Fruit fly (Drosophila melanogaster) whole organism, wandering third instar larva: ENCODE results near the gene CG13623.

ENCODE experiments used
- CG32264 ChIP-seq: fragments of 200-800 bp; sonication (Bioruptor generic); optimal IDR thresholded peaks from 2 replicates; lab custom pipeline; 2016; ENCODE audit warnings: missing biosample characterization, missing genetic modification characterization
- CG9705 ChIP-seq: fragments of 200-800 bp; sonication (Bioruptor generic); optimal IDR thresholded peaks from 2 replicates; lab custom pipeline; 2018; ENCODE audit warnings: missing biosample characterization, mild to moderate bottlenecking, missing genetic modification characterization
- CrebA ChIP-seq: fragments of 200-800 bp; sonication (Bioruptor generic); optimal IDR thresholded peaks from 2 replicates; lab custom pipeline; 2016; ENCODE audit warnings: missing biosample characterization, mild to moderate bottlenecking, missing genetic modification characterization, borderline replicate concordance
- Dfd ChIP-seq: fragments of >200 bp; optimal IDR thresholded peaks from 2 replicates; lab custom pipeline; 2017; ENCODE audit warnings: missing biosample characterization, missing genetic modification characterization
- Dif ChIP-seq: fragments of 200-275, 200-300 bp; sonication (Bioruptor generic); optimal IDR thresholded peaks from 2 replicates; lab custom pipeline; 2018; ENCODE audit warnings: missing biosample characterization, missing genetic modification characterization; ENCODE audit not compliant: partially characterized antibody
- GATAd ChIP-seq: sonication (Bioruptor generic); optimal IDR thresholded peaks from 2 replicates; lab custom pipeline; 2016; ENCODE audit warnings: missing biosample characterization, missing genetic modification characterization
- HLH106 ChIP-seq: fragments of 200-800 bp; optimal IDR thresholded peaks from 3 replicates; lab custom pipeline; 2019; ENCODE audit warnings: missing biosample characterization, mild to moderate bottlenecking, missing genetic modification characterization, moderate library complexity
- Hnf4 ChIP-seq: fragments of 200-800 bp; sonication (Bioruptor generic); optimal IDR thresholded peaks from 2 replicates; lab custom pipeline; 2016; ENCODE audit warnings: missing biosample characterization, mild to moderate bottlenecking, missing genetic modification characterization
- Jra ChIP-seq: sonication (Bioruptor generic); optimal IDR thresholded peaks from 2 replicates; lab custom pipeline; 2016; ENCODE audit warnings: missing biosample characterization, missing genetic modification characterization
- Mio ChIP-seq: sonication (Bioruptor generic); optimal IDR thresholded peaks from 2 replicates; lab custom pipeline; 2016; ENCODE audit warnings: missing biosample characterization, missing genetic modification characterization
- Myc ChIP-seq: fragments of >200 bp; optimal IDR thresholded peaks from 2 replicates; lab custom pipeline; 2017
- OdsH ChIP-seq: fragments of 200-800 bp; sonication (Bioruptor generic); optimal IDR thresholded peaks from 2 replicates; lab custom pipeline; 2016; ENCODE audit warnings: missing biosample characterization, mild to moderate bottlenecking, missing genetic modification characterization
- Rel ChIP-seq, 2 experiments: fragments of 200-800 bp; sonication (Bioruptor generic) in 1 of 2; optimal IDR thresholded peaks; 2 replicates in 1 of 2; 3 replicates in 1 of 2; lab custom pipeline; 2016 to 2019; ENCODE audit warnings: mild to moderate bottlenecking in 2 of 2, missing biosample characterization in 2 of 2, missing genetic modification characterization in 2 of 2, moderate library complexity in 1 of 2
- Sp1 ChIP-seq: fragments of 200-800 bp; sonication (Bioruptor generic); optimal IDR thresholded peaks from 3 replicates; lab custom pipeline; 2019; ENCODE audit warnings: missing biosample characterization, mild to moderate bottlenecking, missing genetic modification characterization, moderate library complexity
- Vsx2 ChIP-seq: fragments of 200-300, 225-300 bp; sonication (Bioruptor generic); optimal IDR thresholded peaks from 2 replicates; lab custom pipeline; 2018; ENCODE audit warnings: missing biosample characterization, missing genetic modification characterization; ENCODE audit not compliant: partially characterized antibody
- br ChIP-seq: fragments of 200-800 bp; sonication (Bioruptor generic); optimal IDR thresholded peaks from 2 replicates; lab custom pipeline; 2016; ENCODE audit warnings: missing biosample characterization, missing genetic modification characterization
- brk ChIP-seq: fragments of 200-800 bp; sonication (Bioruptor generic); optimal IDR thresholded peaks from 2 replicates; lab custom pipeline; 2016; ENCODE audit warnings: missing biosample characterization, mild to moderate bottlenecking, missing genetic modification characterization
- dl ChIP-seq, 2 experiments: fragments of 175-275, 200-275 bp in 1 of 2; fragments of 200-275 bp in 1 of 2; sonication (Bioruptor generic); optimal IDR thresholded peaks; lab custom pipeline; 2018; ENCODE audit warnings: mild to moderate bottlenecking in 2 of 2, missing biosample characterization in 2 of 2, missing genetic modification characterization in 2 of 2, moderate library complexity in 2 of 2; ENCODE audit not compliant: partially characterized antibody in 2 of 2, insufficient read depth in 1 of 2
- dmrt93B ChIP-seq: fragments of 200-800 bp; sonication (Bioruptor generic); optimal IDR thresholded peaks from 2 replicates; lab custom pipeline; 2018; ENCODE audit warnings: missing biosample characterization, mild to moderate bottlenecking, missing genetic modification characterization
- dsf ChIP-seq: sonication (Bioruptor generic); optimal IDR thresholded peaks from 2 replicates; lab custom pipeline; 2016; ENCODE audit warnings: missing biosample characterization, missing genetic modification characterization, borderline replicate concordance
- ey ChIP-seq: fragments of 200-800 bp; sonication (Bioruptor generic); optimal IDR thresholded peaks from 2 replicates; lab custom pipeline; 2016; ENCODE audit warnings: missing biosample characterization, missing genetic modification characterization
- foxo ChIP-seq, 2 experiments: fragments of 200-800 bp; sonication (Bioruptor generic); optimal IDR thresholded peaks; 2 replicates in 1 of 2; 3 replicates in 1 of 2; lab custom pipeline; 2016 to 2017; ENCODE audit warnings: missing biosample characterization in 2 of 2, missing genetic modification characterization in 2 of 2
- fru ChIP-seq: fragments of 200-800 bp; sonication (Bioruptor generic); optimal IDR thresholded peaks from 3 replicates; lab custom pipeline; 2016; ENCODE audit warnings: missing biosample characterization, mild to moderate bottlenecking, missing genetic modification characterization
- h ChIP-seq: fragments of 200-800 bp; sonication (Bioruptor generic); optimal IDR thresholded peaks from 3 replicates; lab custom pipeline; 2016; ENCODE audit warnings: missing biosample characterization, mild to moderate bottlenecking, missing genetic modification characterization
- jim ChIP-seq: fragments of 175-275, 200-325 bp; sonication (Bioruptor generic); optimal IDR thresholded peaks from 2 replicates; lab custom pipeline; 2016; ENCODE audit warnings: missing biosample characterization, mild to moderate bottlenecking, missing genetic modification characterization
- lola ChIP-seq: fragments of >200 bp; optimal IDR thresholded peaks from 2 replicates; lab custom pipeline; 2017; ENCODE audit warnings: missing biosample characterization, missing genetic modification characterization
- pan ChIP-seq: fragments of >200 bp; optimal IDR thresholded peaks from 2 replicates; lab custom pipeline; 2017
- psq ChIP-seq: fragments of 200-800 bp; sonication (Bioruptor generic); optimal IDR thresholded peaks from 3 replicates; lab custom pipeline; 2017; ENCODE audit warnings: missing biosample characterization, mild to moderate bottlenecking, missing genetic modification characterization, moderate library complexity
- rgr ChIP-seq: fragments of 200-800 bp; sonication (Bioruptor generic); optimal IDR thresholded peaks from 3 replicates; lab custom pipeline; 2016; ENCODE audit warnings: missing biosample characterization, mild to moderate bottlenecking, missing genetic modification characterization
- sv ChIP-seq: fragments of 200-800 bp; sonication (Bioruptor generic); optimal IDR thresholded peaks from 3 replicates; lab custom pipeline; 2016; ENCODE audit warnings: missing biosample characterization, missing genetic modification characterization
- usp ChIP-seq: fragments of >200 bp; optimal IDR thresholded peaks from 2 replicates; lab custom pipeline; 2017; ENCODE audit warnings: missing biosample characterization, missing genetic modification characterization
- woc ChIP-seq: sonication (Bioruptor generic); optimal IDR thresholded peaks from 2 replicates; lab custom pipeline; 2016; ENCODE audit warnings: missing biosample characterization, mild to moderate bottlenecking, missing genetic modification characterization

Gene CG13623

DNA sequence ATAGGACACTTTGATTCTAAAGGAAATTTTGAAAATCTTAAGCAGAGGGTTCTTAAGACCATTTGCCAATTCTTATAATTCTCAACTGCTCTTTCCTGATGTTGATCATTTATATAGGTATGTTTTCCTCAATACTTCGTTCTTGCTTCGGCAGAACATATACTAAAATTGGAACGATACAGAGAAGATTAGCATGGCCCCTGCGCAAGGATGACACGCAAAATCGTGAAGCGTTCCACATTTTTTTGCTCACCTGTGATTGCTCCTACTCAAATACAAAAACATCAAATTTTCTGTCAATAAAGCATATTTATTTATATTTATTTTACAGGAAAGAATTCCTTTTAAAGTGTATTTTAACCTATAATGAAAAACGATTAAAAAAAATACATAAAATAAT is 26.2 kb upstream of the CG13623 start:
- TF ChIP-seq brk (GFP tag; lab: Kevin White, UChicago), result no peak
- TF ChIP-seq usp (GFP tag; lab: Kevin White, UChicago), result no peak
- TF ChIP-seq woc (GFP tag; lab: Kevin White, UChicago), result no peak
- no peak for TF ChIP-seq ey (GFP tag; lab: Kevin White, UChicago)
- no peak for TF ChIP-seq Mio (GFP tag; lab: Kevin White, UChicago)

DNA sequence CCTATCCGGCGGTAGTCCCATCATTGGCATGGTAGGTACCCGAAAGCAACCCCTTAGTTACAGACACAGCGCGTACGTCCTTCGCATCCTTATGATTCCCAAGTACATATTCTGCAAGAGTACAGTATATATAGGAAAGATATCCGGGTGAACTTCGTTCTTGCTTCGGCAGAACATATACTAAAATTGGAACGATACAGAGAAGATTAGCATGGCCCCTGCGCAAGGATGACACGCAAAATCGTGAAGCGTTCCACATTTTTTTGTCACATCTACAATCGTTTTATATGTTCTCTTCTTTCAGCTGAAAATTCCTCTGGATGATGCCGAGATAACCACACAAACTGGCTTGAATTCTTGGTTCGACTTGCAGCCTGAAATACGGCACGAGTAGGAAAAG is 25.6 kb upstream of the CG13623 start:
- TF ChIP-seq GATAd (GFP tag; lab: Kevin White, UChicago) (no peak), Vsx2 (no peak), h (GFP tag; lab: Kevin White, UChicago) (no peak), Hnf4 (GFP tag; lab: Kevin White, UChicago) (no peak), woc (GFP tag; lab: Kevin White, UChicago) (no peak), psq (GFP tag; lab: Kevin White, UChicago) (no peak), Sp1 (GFP tag; lab: Kevin White, UChicago) (no peak), pan (no peak), sv (no peak), dsf (no peak), Dfd (GFP tag; lab: Kevin White, UChicago) (no peak), CG32264 (GFP tag; lab: Kevin White, UChicago) (no peak)

DNA sequence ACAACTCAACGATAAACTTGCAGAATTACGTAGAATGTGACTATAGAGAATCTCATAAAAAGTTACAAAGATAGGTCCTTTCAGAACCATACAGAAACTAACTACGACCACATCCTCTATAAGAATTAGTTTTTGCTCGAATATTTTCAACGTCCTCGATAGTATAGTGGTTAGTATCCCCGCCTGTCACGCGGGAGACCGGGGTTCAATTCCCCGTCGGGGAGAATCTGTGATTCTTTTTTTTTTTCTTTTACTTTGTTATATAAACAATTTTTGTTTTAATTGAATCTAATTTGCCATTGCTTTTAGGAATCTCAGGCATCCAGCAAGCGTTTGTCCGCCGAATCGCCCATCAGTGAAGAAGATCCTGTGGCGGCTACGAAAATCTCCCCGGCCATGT is 24.8 kb upstream of the CG13623 start:
- TF ChIP-seq Jra (GFP tag; lab: Kevin White, UChicago) (no peak), Hnf4 (GFP tag; lab: Kevin White, UChicago) (no peak), pan (no peak), CG9705 (GFP tag; lab: Kevin White, UChicago) (no peak), CG32264 (GFP tag; lab: Kevin White, UChicago) (no peak), fru (GFP tag; lab: Kevin White, UChicago) (no peak), OdsH (GFP tag; lab: Kevin White, UChicago) (no peak), Mio (GFP tag; lab: Kevin White, UChicago) (no peak), psq (GFP tag; lab: Kevin White, UChicago) (no peak), HLH106 (tag; lab: Kevin White, UChicago) (no peak), br (GFP tag; lab: Kevin White, UChicago) (no peak), Dif (GFP tag; lab: Kevin White, UChicago) (no peak), jim (GFP tag; lab: Kevin White, UChicago) (no peak), rgr (GFP tag; lab: Kevin White, UChicago) (no peak), lola (GFP tag; lab: Kevin White, UChicago) (no peak), dmrt93B (GFP tag; lab: Kevin White, UChicago) (no peak), CrebA (GFP tag; lab: Kevin White, UChicago) (no peak)
- TF ChIP-seq, all 38 proteins: peak for 0

DNA sequence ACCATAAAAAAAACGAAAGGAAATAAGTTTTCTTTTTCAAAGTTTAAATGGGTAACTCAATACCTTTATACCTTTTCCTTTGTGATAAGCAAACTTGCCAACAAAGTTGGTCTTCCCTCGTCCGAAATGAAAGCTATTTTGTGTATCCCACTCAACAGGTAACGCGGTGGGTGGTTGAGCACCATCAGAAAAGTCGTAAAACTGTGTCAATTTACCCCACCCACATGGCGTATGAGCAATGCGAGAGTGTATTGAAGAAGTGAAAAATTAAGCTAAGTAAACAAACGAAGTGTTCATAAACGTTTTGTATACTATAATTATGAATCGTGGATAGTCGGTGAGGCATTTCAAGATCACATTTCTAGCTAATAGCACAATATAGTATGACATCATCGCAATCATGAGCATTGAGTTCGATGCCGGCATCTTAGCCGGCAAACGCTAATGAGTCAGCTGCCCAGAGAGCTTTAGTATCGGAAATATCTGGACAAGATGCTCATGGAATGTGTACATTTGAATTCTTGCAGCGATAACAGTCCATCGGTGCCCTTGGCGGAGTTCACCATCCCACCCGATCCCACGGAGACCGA is 20.5 kb upstream of the CG13623 start:
- TF ChIP-seq br (GFP tag; lab: Kevin White, UChicago), result no peak
- no peak for TF ChIP-seq Hnf4 (GFP tag; lab: Kevin White, UChicago)
- TF ChIP-seq woc (GFP tag; lab: Kevin White, UChicago), result no peak
- no peak for TF ChIP-seq OdsH (GFP tag; lab: Kevin White, UChicago)
- TF ChIP-seq dl (GFP tag; optimal IDR thresholded peaks at IDR 0.05; lab: Kevin White, UChicago; ENCODE audit: insufficient read depth in 1 of 2, partially characterized antibody in 2 of 2), result no peak
- no peak for TF ChIP-seq jim (GFP tag; lab: Kevin White, UChicago)
- TF ChIP-seq h (GFP tag; lab: Kevin White, UChicago), result no peak
- no peak for TF ChIP-seq CG32264 (GFP tag; lab: Kevin White, UChicago)
- TF ChIP-seq usp (GFP tag; lab: Kevin White, UChicago), result no peak
- no peak for TF ChIP-seq Rel (GFP tag; optimal IDR thresholded peaks at IDR 0.05; lab: Kevin White, UChicago)
- TF ChIP-seq Rel (tag; optimal IDR thresholded peaks at IDR 0.05; lab: Kevin White, UChicago), result no peak
- TF ChIP-seq, all 38 proteins: peak for 0

DNA sequence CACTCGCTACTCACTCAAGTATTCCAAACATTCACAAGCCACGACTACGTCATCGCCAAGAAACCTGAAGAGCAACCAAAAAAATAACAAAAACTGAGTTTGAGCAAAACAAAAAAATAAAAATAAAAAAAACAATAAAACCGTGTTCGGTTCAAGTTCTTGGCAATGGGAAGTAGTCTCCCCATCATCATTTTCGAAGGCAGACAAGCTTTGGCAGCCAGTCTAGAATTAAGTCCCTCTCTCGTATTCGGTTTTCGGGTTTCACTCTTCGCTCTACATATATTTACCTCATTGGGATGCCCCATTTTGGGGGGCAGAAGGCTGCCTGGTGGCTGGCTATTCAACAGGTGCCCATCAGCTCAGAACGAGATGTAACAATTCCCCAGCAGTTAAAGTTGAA is 19.5 kb upstream of the CG13623 start:
- TF ChIP-seq dsf (no peak), HLH106 (tag; lab: Kevin White, UChicago) (no peak), usp (GFP tag; lab: Kevin White, UChicago) (no peak), jim (GFP tag; lab: Kevin White, UChicago) (peak; percentile 13), CG9705 (GFP tag; lab: Kevin White, UChicago) (no peak), Dfd (GFP tag; lab: Kevin White, UChicago) (no peak), Vsx2 (no peak), Myc (no peak), woc (GFP tag; lab: Kevin White, UChicago) (no peak), br (GFP tag; lab: Kevin White, UChicago) (no peak), pan (no peak), dmrt93B (GFP tag; lab: Kevin White, UChicago) (no peak), Sp1 (GFP tag; lab: Kevin White, UChicago) (peak; percentile 72), dl (GFP tag; optimal IDR thresholded peaks at IDR 0.05; lab: Kevin White, UChicago; ENCODE audit: insufficient read depth in 1 of 2, partially characterized antibody in 2 of 2) (no peak), Rel (GFP tag; optimal IDR thresholded peaks at IDR 0.05; lab: Kevin White, UChicago) (no peak), Rel (tag; optimal IDR thresholded peaks at IDR 0.05; lab: Kevin White, UChicago) (peak; percentile 50), sv (no peak), brk (GFP tag; lab: Kevin White, UChicago) (no peak), foxo (GFP tag; optimal IDR thresholded peaks at IDR 0.05; lab: Kevin White, UChicago) (peak in 1 of 2 experiments; percentile 3), CrebA (GFP tag; lab: Kevin White, UChicago) (peak; percentile 75)
